Worm (Caenorhabditis elegans): ENCODE data around the gene Y38F1A.8.

DNA sequence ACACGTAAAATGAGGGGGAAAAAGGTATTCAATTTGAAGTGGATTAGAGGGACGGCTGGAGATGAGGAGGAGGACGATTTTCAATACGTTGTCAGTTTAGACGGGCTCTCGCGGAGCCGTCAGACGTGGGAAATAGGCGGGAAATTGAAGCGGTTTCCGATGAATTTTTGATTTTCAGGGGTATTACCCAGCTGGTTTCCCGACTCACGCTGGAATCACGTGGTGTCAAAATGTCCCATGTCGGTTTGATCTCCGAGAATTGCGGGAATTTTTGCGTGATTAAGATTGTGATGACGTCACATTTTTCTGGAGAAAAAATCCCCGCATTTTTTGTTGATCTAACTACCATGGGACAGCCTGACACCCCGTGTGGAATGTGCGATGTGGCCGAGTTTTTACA, 12.0 kb upstream of the Y38F1A.8 start:
- TF ChIP-seq ceh-13 (GFP tag; optimal IDR thresholded peaks at IDR 0.05): no peak
- no peak for TF ChIP-seq ets-7 (tag; optimal IDR thresholded peaks at IDR 0.05)

Data from whole organism, early embryonic.